Worm (Caenorhabditis elegans) whole organism, L3 larva: ENCODE data around the gene ints-7.
"Not testable (repeated sequence)": the region's sequence is repeated elsewhere in the genome, so short reads cannot be mapped to it uniquely, and the experiment has no call there.

ENCODE experiments used
- ZK546.5 ChIP-seq: sonication (generic microtip); optimal IDR thresholded peaks from 2 replicates; lab custom pipeline; 2017; ENCODE audit warnings: missing biosample characterization, missing genetic modification characterization
- aly-2 ChIP-seq: fragments of 150-350 bp; optimal IDR thresholded peaks from 2 replicates; lab custom pipeline; 2014; ENCODE audit warnings: missing biosample characterization, missing genetic modification characterization
- ama-1 ChIP-seq: fragments of 150-350 bp; optimal IDR thresholded peaks from 2 replicates; lab custom pipeline; 2018
- ceh-16 ChIP-seq: sonication (generic microtip); optimal IDR thresholded peaks from 2 replicates; lab custom pipeline; 2017; ENCODE audit warnings: missing biosample characterization, missing genetic modification characterization
- ceh-28 ChIP-seq: fragments of 150-350 bp; optimal IDR thresholded peaks from 2 replicates; lab custom pipeline; 2014; ENCODE audit warnings: missing biosample characterization, missing genetic modification reagents, missing genetic modification characterization
- ceh-82 ChIP-seq: fragments of 150-350 bp; optimal IDR thresholded peaks from 2 replicates; lab custom pipeline; 2014; ENCODE audit warnings: missing biosample characterization, missing genetic modification characterization
- ceh-9 ChIP-seq: sonication (generic microtip); optimal IDR thresholded peaks from 2 replicates; lab custom pipeline; 2018; ENCODE audit warnings: missing biosample characterization, missing genetic modification characterization
- egl-5 ChIP-seq: fragments of 150-350 bp; optimal IDR thresholded peaks from 2 replicates; lab custom pipeline; 2017; ENCODE audit warnings: missing biosample characterization, missing genetic modification reagents, missing genetic modification characterization, inconsistent platforms
- elt-1 ChIP-seq: fragments of 150-350 bp; optimal IDR thresholded peaks from 2 replicates; lab custom pipeline; 2014; ENCODE audit warnings: missing biosample characterization, missing genetic modification characterization
- elt-3 ChIP-seq, 3 experiments: fragments of 150-350 bp in 1 of 3; sonication (generic microtip) in 2 of 3; optimal IDR thresholded peaks; 2 replicates in 2 of 3; 4 replicates in 1 of 3; lab custom pipeline; 2014 to 2017; ENCODE audit warnings: missing biosample characterization in 3 of 3, missing genetic modification characterization in 3 of 3
- eor-1 ChIP-seq, 2 experiments: fragments of 150-350 bp; optimal IDR thresholded peaks; 2 replicates each; lab custom pipeline; 2014 to 2018; ENCODE audit warnings: missing biosample characterization in 2 of 2, missing genetic modification characterization in 2 of 2
- fkh-10 ChIP-seq: sonication (generic microtip); optimal IDR thresholded peaks from 2 replicates; lab custom pipeline; 2017; ENCODE audit warnings: missing biosample characterization, missing genetic modification reagents, missing genetic modification characterization
- fos-1 ChIP-seq: fragments of 150-350 bp; optimal IDR thresholded peaks from 2 replicates; lab custom pipeline; 2014; ENCODE audit warnings: missing biosample characterization, missing genetic modification characterization
- jun-1 ChIP-seq: fragments of 150-350 bp; optimal IDR thresholded peaks from 2 replicates; lab custom pipeline; 2014; ENCODE audit warnings: missing biosample characterization, missing genetic modification reagents, missing genetic modification characterization
- lin-15B ChIP-seq: fragments of 150-350 bp; optimal IDR thresholded peaks from 2 replicates; lab custom pipeline; 2014; ENCODE audit warnings: missing biosample characterization, missing genetic modification characterization
- lin-39 ChIP-seq: fragments of 150-350 bp; optimal IDR thresholded peaks from 2 replicates; lab custom pipeline; 2018; ENCODE audit warnings: missing biosample characterization, missing genetic modification reagents, missing genetic modification characterization
- lsy-12 ChIP-seq: sonication (generic microtip); optimal IDR thresholded peaks from 2 replicates; lab custom pipeline; 2016; ENCODE audit warnings: mild to moderate bottlenecking, missing genetic modification characterization, missing compliant biosample characterization
- mml-1 ChIP-seq: fragments of 150-350 bp; sonication (generic microtip); optimal IDR thresholded peaks from 3 replicates; lab custom pipeline; 2014; ENCODE audit warnings: missing biosample characterization, missing genetic modification characterization
- nfya-1 ChIP-seq: sonication (generic microtip); optimal IDR thresholded peaks from 2 replicates; lab custom pipeline; 2017; ENCODE audit warnings: missing genetic modification characterization, mild to moderate bottlenecking, missing compliant biosample characterization, antibody characterized with exemption, moderate library complexity; ENCODE audit not compliant: insufficient read depth
- nhr-11 ChIP-seq: fragments of 150-350 bp; optimal IDR thresholded peaks from 2 replicates; lab custom pipeline; 2014; ENCODE audit warnings: missing biosample characterization, missing genetic modification characterization
- nhr-12 ChIP-seq: fragments of 150-350 bp; optimal IDR thresholded peaks from 2 replicates; lab custom pipeline; 2014; ENCODE audit warnings: missing biosample characterization, missing genetic modification characterization
- nhr-23 ChIP-seq: fragments of 150-350 bp; optimal IDR thresholded peaks from 2 replicates; lab custom pipeline; 2014; ENCODE audit warnings: missing biosample characterization, missing genetic modification reagents, missing genetic modification characterization
- nhr-237 ChIP-seq: fragments of 150-350 bp; optimal IDR thresholded peaks from 2 replicates; lab custom pipeline; 2014; ENCODE audit warnings: missing biosample characterization, missing genetic modification characterization
- nhr-25 ChIP-seq: sonication (generic microtip); optimal IDR thresholded peaks from 2 replicates; lab custom pipeline; 2017; ENCODE audit warnings: missing biosample characterization, missing genetic modification characterization
- nhr-43 ChIP-seq: sonication (generic microtip); optimal IDR thresholded peaks from 2 replicates; lab custom pipeline; 2016; ENCODE audit warnings: mild to moderate bottlenecking, missing genetic modification characterization, missing compliant biosample characterization; ENCODE audit not compliant: poor library complexity, severe bottlenecking
- nhr-67 ChIP-seq: fragments of 150-350 bp; optimal IDR thresholded peaks from 2 replicates; lab custom pipeline; 2014; ENCODE audit warnings: missing biosample characterization, missing genetic modification characterization
- nhr-77 ChIP-seq: fragments of 150-350 bp; optimal IDR thresholded peaks from 2 replicates; lab custom pipeline; 2014; ENCODE audit warnings: missing biosample characterization, missing genetic modification characterization
- pha-4 ChIP-seq: fragments of 150-350 bp; optimal IDR thresholded peaks from 2 replicates; lab custom pipeline; 2014; ENCODE audit warnings: missing biosample characterization, missing genetic modification reagents, missing genetic modification characterization
- pqm-1 ChIP-seq: fragments of 150-350 bp; optimal IDR thresholded peaks from 2 replicates; lab custom pipeline; 2017; ENCODE audit warnings: missing biosample characterization, missing genetic modification characterization, inconsistent platforms
- sea-2 ChIP-seq: fragments of 150-350 bp; sonication (generic microtip); optimal IDR thresholded peaks from 4 replicates; lab custom pipeline; 2014; ENCODE audit warnings: missing biosample characterization, missing genetic modification reagents, missing genetic modification characterization
- skn-1 ChIP-seq: fragments of 150-350 bp; optimal IDR thresholded peaks from 2 replicates; lab custom pipeline; 2014; ENCODE audit warnings: missing biosample characterization, missing genetic modification characterization
- snpc-4 ChIP-seq: fragments of 150-350 bp; optimal IDR thresholded peaks from 2 replicates; lab custom pipeline; 2014; ENCODE audit warnings: missing biosample characterization, missing genetic modification characterization
- tbx-2 ChIP-seq: sonication (generic microtip); optimal IDR thresholded peaks from 2 replicates; lab custom pipeline; 2016; ENCODE audit warnings: mild to moderate bottlenecking, missing genetic modification characterization, missing compliant biosample characterization
- unc-39 ChIP-seq: sonication (generic microtip); optimal IDR thresholded peaks from 4 replicates; lab custom pipeline; 2017; ENCODE audit warnings: missing biosample characterization, missing genetic modification characterization
- unc-62 ChIP-seq: fragments of 150-350 bp; sonication (generic microtip); optimal IDR thresholded peaks from 4 replicates; lab custom pipeline; 2014; ENCODE audit warnings: missing biosample characterization, missing genetic modification reagents, missing genetic modification characterization

ints-7 gene

ce11 chrII:11551981-11552380 is 30.7 kb upstream of the ints-7 start, which contains the start of gene dhgd-1:
Gene dhgd-1, minus strand, starts transcription at chrII:11552081.
- not testable (repeated sequence) for TF ChIP-seq nhr-23, unc-39, lsy-12 (tag; lab: Kevin White, UChicago)
- TF ChIP-seq, all 47 proteins: peak for 0; not testable (repeated sequence) for 47

- TF ChIP-seq nhr-237 (tag; lab: Kevin White, UChicago): no peak
- TF ChIP-seq nhr-12: no peak
- TF ChIP-seq ceh-28 (tag; lab: Kevin White, UChicago): no peak
- TF ChIP-seq tbx-2: no peak
- TF ChIP-seq elt-3 (tag; optimal IDR thresholded peaks at IDR 0.05; lab: Kevin White, UChicago): no peak
- TF ChIP-seq pha-4 (tag; lab: Kevin White, UChicago): peak; percentile 10
Observed at ce11 chrII:11555634-11556033, 27.0 kb upstream of the ints-7 start, which contains the start of gene F54D5.24. Gene F54D5.24, plus strand, starts transcription at chrII:11555949.

- TF ChIP-seq nhr-43 (no peak), ceh-9 (tag; lab: Kevin White, UChicago) (no peak), snpc-4 (no peak), ceh-82 (no peak), nhr-11 (tag; lab: Kevin White, UChicago) (no peak), skn-1 (tag; lab: Kevin White, UChicago) (no peak), pqm-1 (no peak), fkh-10 (GFP tag; lab: Kevin White, UChicago) (no peak), elt-1 (no peak), eor-1 (tag; optimal IDR thresholded peaks at IDR 0.05; lab: Kevin White, UChicago) (no peak), unc-62 (GFP tag; lab: Kevin White, UChicago) (no peak), lin-39 (tag; lab: Kevin White, UChicago) (no peak), nhr-25 (no peak), nhr-67 (no peak), ZK546.5 (no peak), unc-39 (tag; lab: Kevin White, UChicago) (no peak), tbx-2 (no peak), ceh-16 (tag; lab: Kevin White, UChicago) (no peak), jun-1 (tag; lab: Kevin White, UChicago) (no peak)
- TF ChIP-seq, all 47 proteins: peak for 0
Observed at ce11 chrII:11556338-11556737, 26.3 kb upstream of the ints-7 start, which contains the start of gene F54D5.17. Gene F54D5.17, plus strand, starts transcription at chrII:11556638.

ce11 chrII:11564127-11564526 is 18.5 kb upstream of the ints-7 start, which contains the start of gene F54D5.15:
Gene F54D5.15, minus strand, starts transcription at chrII:11564227.
- TF ChIP-seq nhr-77 (tag; lab: Kevin White, UChicago): no peak
- no peak for TF ChIP-seq mml-1 (tag; lab: Kevin White, UChicago)
- no peak for TF ChIP-seq fos-1 (tag; lab: Kevin White, UChicago)
- no peak for TF ChIP-seq nhr-67
- TF ChIP-seq nfya-1 (tag; lab: Kevin White, UChicago): no peak
- no peak for TF ChIP-seq egl-5
- no peak for TF ChIP-seq sea-2 (GFP tag; lab: Kevin White, UChicago)
- no peak for TF ChIP-seq snpc-4
- TF ChIP-seq lin-15B (tag; lab: Kevin White, UChicago): no peak
- no peak for TF ChIP-seq skn-1 (tag; lab: Kevin White, UChicago)
- no peak for TF ChIP-seq fkh-10 (GFP tag; lab: Kevin White, UChicago)
- no peak for TF ChIP-seq ceh-82
- no peak for TF ChIP-seq elt-3 (tag; optimal IDR thresholded peaks at IDR 0.05; lab: Kevin White, UChicago)
- TF ChIP-seq ceh-28 (tag; lab: Kevin White, UChicago): no peak
- TF ChIP-seq pha-4 (tag; lab: Kevin White, UChicago): no peak
- no peak for TF ChIP-seq ama-1
- no peak for TF ChIP-seq nhr-11 (tag; lab: Kevin White, UChicago)

ce11 chrII:11566970-11567711 is 15.5 kb upstream of the ints-7 start, which contains the start of gene F54D5.5:
Gene F54D5.5, minus strand, starts transcription at chrII:11567020.
- TF ChIP-seq aly-2 (tag; lab: Kevin White, UChicago): no peak
- TF ChIP-seq nhr-67: no peak
- no peak for TF ChIP-seq ceh-9 (tag; lab: Kevin White, UChicago)
- no peak for TF ChIP-seq nhr-43
- peak; percentile 49 for TF ChIP-seq lin-15B (tag; lab: Kevin White, UChicago)
